Fruit fly (Drosophila melanogaster): ENCODE measurements around the gene CG13607.

Gene CG13607

DNA sequence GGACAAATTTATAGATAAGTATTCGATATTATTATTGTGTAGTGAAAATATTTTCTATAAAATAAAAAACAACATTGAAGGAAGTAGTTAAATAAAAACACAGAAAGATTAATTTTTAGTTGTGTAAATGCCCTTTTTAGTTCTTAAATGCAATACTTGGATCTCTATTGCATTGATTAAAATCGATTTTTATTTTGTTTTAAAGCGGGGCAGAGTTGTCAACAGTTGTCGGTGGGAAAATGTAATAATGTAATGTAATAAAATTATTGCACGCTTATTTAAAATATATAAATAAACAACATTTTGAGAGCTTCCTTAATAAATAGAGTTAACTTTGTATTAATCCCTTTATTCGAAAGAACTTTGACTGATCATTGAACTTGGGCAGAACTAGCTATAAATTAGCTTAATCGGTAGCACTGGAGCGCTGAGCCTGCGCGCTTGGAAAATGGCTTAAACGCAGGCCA lies 47.5 kb upstream of the CG13607 start, which contains the start of gene Apc2 (continued):
- no peak for TF ChIP-seq prd (optimal IDR thresholded peaks at IDR 0.05)
- TF ChIP-seq prd (GFP tag; IDR thresholded peaks at IDR 0.05), result peak; percentile 69
- peak; percentile 54 for TF ChIP-seq CG17385 (GFP tag; optimal IDR thresholded peaks at IDR 0.05)
- peak; percentile 33 for TF ChIP-seq CG4424 (GFP tag; optimal IDR thresholded peaks at IDR 0.05)
- TF ChIP-seq pb (GFP tag; optimal IDR thresholded peaks at IDR 0.05), result no peak
- no peak for TF ChIP-seq CG7745 (tag; optimal IDR thresholded peaks at IDR 0.05)
- peak; percentile 5 for TF ChIP-seq CG12219 (GFP tag; optimal IDR thresholded peaks at IDR 0.05)
- TF ChIP-seq pzg (GFP tag; optimal IDR thresholded peaks at IDR 0.05), result peak; percentile 21
- TF ChIP-seq dm (GFP tag; optimal IDR thresholded peaks at IDR 0.05), result no peak
- no peak for TF ChIP-seq run (tag; optimal IDR thresholded peaks at IDR 0.05)
- TF ChIP-seq Hmx (GFP tag; optimal IDR thresholded peaks at IDR 0.05), result no peak
- TF ChIP-seq CG3847 (GFP tag; IDR thresholded peaks at IDR 0.05), result no peak
- TF ChIP-seq odd (GFP tag; optimal IDR thresholded peaks at IDR 0.05), result no peak
- peak; percentile 35; the same call in 1 of the 2 replicates for TF ChIP-seq CG32772 (GFP tag; IDR thresholded peaks at IDR 0.05)
- peak; percentile 55 for TF ChIP-seq CG8388 (GFP tag; optimal IDR thresholded peaks at IDR 0.05)
- no peak for TF ChIP-seq Dfd (GFP tag; optimal IDR thresholded peaks at IDR 0.05)
- TF ChIP-seq tna (GFP tag; IDR thresholded peaks at IDR 0.05; ENCODE audit: partially characterized antibody), result no peak
- TF ChIP-seq Asciz (GFP tag; optimal IDR thresholded peaks at IDR 0.05), result no peak
- TF ChIP-seq Scr (GFP tag; IDR thresholded peaks at IDR 0.05; ENCODE audit: partially characterized antibody), result peak; percentile 74
- no peak for TF ChIP-seq Oaz (GFP tag; IDR thresholded peaks at IDR 0.05)
- TF ChIP-seq CG10267 (tag; optimal IDR thresholded peaks at IDR 0.05), result peak; percentile 66
- TF ChIP-seq pnt (GFP tag; optimal IDR thresholded peaks at IDR 0.05), result no peak
- peak; percentile 71 for TF ChIP-seq grau (tag; optimal IDR thresholded peaks at IDR 0.05)
- TF ChIP-seq gem (tag; optimal IDR thresholded peaks at IDR 0.05), result peak; percentile 80
- TF ChIP-seq chif (GFP tag; optimal IDR thresholded peaks at IDR 0.05), result peak in 1 of 2 experiments; percentile 25
- TF ChIP-seq nom (GFP tag; optimal IDR thresholded peaks at IDR 0.05), result peak; percentile 17
- peak; percentile 82 for TF ChIP-seq CG12391 (tag; optimal IDR thresholded peaks at IDR 0.05)
- TF ChIP-seq CG8478 (optimal IDR thresholded peaks at IDR 0.05), result no peak
- TF ChIP-seq CG16815 (GFP tag; optimal IDR thresholded peaks at IDR 0.05), result peak; percentile 18
- TF ChIP-seq CG2120 (GFP tag; optimal IDR thresholded peaks at IDR 0.05), result peak; percentile 66
- no peak for TF ChIP-seq crc (GFP tag; optimal IDR thresholded peaks at IDR 0.05)
- TF ChIP-seq CG12236 (GFP tag; optimal IDR thresholded peaks at IDR 0.05), result no peak
- TF ChIP-seq CG9437 (GFP tag; optimal IDR thresholded peaks at IDR 0.05), result peak; percentile 98
- TF ChIP-seq Gsc (GFP tag; IDR thresholded peaks at IDR 0.05), result no peak
- TF ChIP-seq fd3F (GFP tag; optimal IDR thresholded peaks at IDR 0.05), result peak; percentile 53
- no peak for TF ChIP-seq CG6683 (GFP tag; optimal IDR thresholded peaks at IDR 0.05)
- TF ChIP-seq slbo (GFP tag; IDR thresholded peaks at IDR 0.05), result peak; percentile 82
- peak; percentile 82 for TF ChIP-seq phol (tag; optimal IDR thresholded peaks at IDR 0.05)
- TF ChIP-seq E2f2 (GFP tag; IDR thresholded peaks at IDR 0.05), result no peak; the same call in 1 of the 2 replicates
- no peak for TF ChIP-seq Lim3 (GFP tag; IDR thresholded peaks at IDR 0.05)
- TF ChIP-seq CG12942 (GFP tag; optimal IDR thresholded peaks at IDR 0.05), result peak; percentile 51
- TF ChIP-seq CG7987 (GFP tag; optimal IDR thresholded peaks at IDR 0.05), result no peak
- peak; percentile 30 for TF ChIP-seq CG10543 (GFP tag; optimal IDR thresholded peaks at IDR 0.05)
- peak; percentile 71; the same call in 1 of the 2 replicates for TF ChIP-seq unc-4 (GFP tag; IDR thresholded peaks at IDR 0.05; ENCODE audit: partially characterized antibody)
- no peak for TF ChIP-seq fu2 (GFP tag; optimal IDR thresholded peaks at IDR 0.05)
- TF ChIP-seq CG16863 (GFP tag; optimal IDR thresholded peaks at IDR 0.05), result peak; percentile 11
- peak; percentile 41 for TF ChIP-seq CG13296 (GFP tag; optimal IDR thresholded peaks at IDR 0.05)
- no peak for TF ChIP-seq CG6654 (GFP tag; optimal IDR thresholded peaks at IDR 0.05)
- no peak for TF ChIP-seq Hey (tag; optimal IDR thresholded peaks at IDR 0.05)
- TF ChIP-seq MESR4 (GFP tag; optimal IDR thresholded peaks at IDR 0.05), result no peak
- TF ChIP-seq HmgZ (tag; optimal IDR thresholded peaks at IDR 0.05), result peak; percentile 35
